Fruit fly (Drosophila melanogaster): ENCODE data around the gene CG10333.

DNA sequence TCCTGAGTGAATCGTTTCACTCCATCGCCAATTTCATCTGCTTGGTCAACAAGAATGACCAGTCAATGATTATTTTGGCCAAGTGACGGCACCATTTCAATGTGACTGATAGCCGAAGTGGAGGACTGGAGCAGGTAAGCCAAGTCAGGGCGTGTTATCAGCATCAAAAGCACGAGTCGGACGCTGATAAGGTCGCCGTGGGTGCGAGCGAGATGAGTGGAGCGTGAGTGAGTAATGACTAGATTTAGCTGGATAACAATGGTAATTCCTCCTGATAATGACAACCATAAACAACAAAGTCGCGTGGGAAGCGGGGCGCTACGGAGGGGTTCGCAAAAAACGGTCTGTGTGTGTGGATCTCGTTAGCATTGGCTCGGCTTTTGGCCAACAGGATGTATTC is 45.6 kb upstream of the CG10333 start:
- TF ChIP-seq pan (optimal IDR thresholded peaks at IDR 0.05) (no peak), CG8478 (optimal IDR thresholded peaks at IDR 0.05) (no peak), psq (optimal IDR thresholded peaks at IDR 0.05) (no peak)
